Fruit fly (Drosophila melanogaster): ENCODE data around the gene CheA84a.

DNA sequence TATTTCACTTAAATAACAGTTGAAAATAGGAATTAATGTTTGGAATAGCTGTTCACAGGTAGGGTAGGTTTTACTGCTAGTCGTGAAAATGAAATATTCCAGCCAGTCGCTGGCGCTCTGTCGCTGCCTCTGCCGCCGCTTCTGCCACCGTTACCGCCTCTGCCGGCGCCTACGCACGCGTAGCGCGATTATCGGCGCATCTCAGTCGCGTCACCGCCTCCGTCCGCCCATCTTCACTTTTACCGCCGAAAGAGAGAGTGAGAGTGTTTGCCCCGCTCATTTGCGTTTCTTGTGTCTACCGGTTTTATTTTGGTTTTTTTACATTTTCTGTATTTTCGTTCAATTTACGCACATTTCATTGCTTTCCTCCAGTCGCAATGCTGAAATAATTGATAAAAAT, 46.9 kb upstream of the CheA84a start:
- no peak for TF ChIP-seq tj (GFP tag; optimal IDR thresholded peaks at IDR 0.05)
- TF ChIP-seq ovo (GFP tag; optimal IDR thresholded peaks at IDR 0.05): no peak
- no peak for TF ChIP-seq CG1620 (GFP tag; optimal IDR thresholded peaks at IDR 0.05)
- no peak for TF ChIP-seq Clk (GFP tag; optimal IDR thresholded peaks at IDR 0.05)
- no peak for TF ChIP-seq CG14711 (tag; optimal IDR thresholded peaks at IDR 0.05)
- no peak for TF ChIP-seq Hr96 (GFP tag; optimal IDR thresholded peaks at IDR 0.05)
- no peak for TF ChIP-seq kay (GFP tag; ENCODE audit: borderline replicate concordance)
- TF ChIP-seq CG7101 (tag; optimal IDR thresholded peaks at IDR 0.05): no peak
- no peak for TF ChIP-seq cic (GFP tag; optimal IDR thresholded peaks at IDR 0.05)

Measured in whole organism, adult.